Worm (Caenorhabditis elegans) whole organism, midembryonic: ENCODE data around the gene epg-5.

Source experiments
- T22C8.4 ChIP-seq: fragments of 200-800 bp; sonication (Bioruptor generic); IDR thresholded peaks from 2 replicates; pipeline ENCODE4 v1.3.6; 2022; ENCODE audit warnings: missing genetic modification characterization, missing compliant biosample characterization
- cog-1 ChIP-seq: sonication (generic microtip); optimal IDR thresholded peaks from 2 replicates; lab custom pipeline; 2016; ENCODE audit warnings: missing genetic modification characterization, missing compliant biosample characterization
- klf-2 ChIP-seq: fragments of 200-800 bp; sonication (Bioruptor generic); conservative IDR thresholded peaks from 2 replicates; pipeline ENCODE4 v1.3.6; 2022; ENCODE audit warnings: missing genetic modification reagents, missing genetic modification characterization, missing compliant biosample characterization
- med-1 ChIP-seq: sonication (generic microtip); optimal IDR thresholded peaks from 2 replicates; lab custom pipeline; 2017; ENCODE audit warnings: missing genetic modification characterization, mild to moderate bottlenecking, missing compliant biosample characterization, antibody characterized with exemption, missing genetic modification reagents; ENCODE audit not compliant: insufficient read depth
- ref-1 ChIP-seq: fragments of 200-800 bp; sonication (Bioruptor generic); conservative IDR thresholded peaks from 2 replicates; pipeline ENCODE4 v1.3.6; 2022; ENCODE audit warnings: missing genetic modification reagents, missing genetic modification characterization, missing compliant biosample characterization
- ztf-23 ChIP-seq: fragments of 200-800 bp; sonication (Bioruptor generic); IDR thresholded peaks from 2 replicates; pipeline ENCODE4 v1.3.6; 2022; ENCODE audit warnings: missing genetic modification reagents, missing genetic modification characterization, missing compliant biosample characterization
- ztf-29 ChIP-seq: fragments of 200-800 bp; sonication (Bioruptor generic); IDR thresholded peaks from 2 replicates; pipeline ENCODE4 v1.3.6; 2022; ENCODE audit warnings: missing genetic modification reagents, missing genetic modification characterization, missing compliant biosample characterization

ce11 chrII:6591000-6591399 is 18.2 kb downstream of the epg-5 start:
- TF ChIP-seq ztf-23 (GFP tag; lab: Robert Waterston, UW), result no peak
- no peak for TF ChIP-seq med-1 (GFP tag; lab: Kevin White, UChicago)
- TF ChIP-seq klf-2 (GFP tag; lab: Robert Waterston, UW), result no peak
- TF ChIP-seq cog-1 (tag; lab: Kevin White, UChicago), result no peak
- no peak for TF ChIP-seq ref-1 (GFP tag; lab: Robert Waterston, UW)
- no peak for TF ChIP-seq T22C8.4 (GFP tag; lab: Robert Waterston, UW)
- no peak for TF ChIP-seq ztf-29 (GFP tag; lab: Robert Waterston, UW)
